Worm (Caenorhabditis elegans): ENCODE measurements around the gene F52H3.6.
"Not testable (repeated sequence)": the region's sequence is repeated elsewhere in the genome, so short reads cannot be mapped to it uniquely, and the experiment has no call there.

F52H3.6 gene

ce11 chrII:10033163-10033871 lies 5.1 kb upstream of the F52H3.6 start, which contains the start of gene mtcu-2:
TSS of gene mtcu-2 (minus strand) at chrII:10033213.
- peak; percentile 40 for TF ChIP-seq W03F9.2 (tag; optimal IDR thresholded peaks at IDR 0.05)

DNA sequence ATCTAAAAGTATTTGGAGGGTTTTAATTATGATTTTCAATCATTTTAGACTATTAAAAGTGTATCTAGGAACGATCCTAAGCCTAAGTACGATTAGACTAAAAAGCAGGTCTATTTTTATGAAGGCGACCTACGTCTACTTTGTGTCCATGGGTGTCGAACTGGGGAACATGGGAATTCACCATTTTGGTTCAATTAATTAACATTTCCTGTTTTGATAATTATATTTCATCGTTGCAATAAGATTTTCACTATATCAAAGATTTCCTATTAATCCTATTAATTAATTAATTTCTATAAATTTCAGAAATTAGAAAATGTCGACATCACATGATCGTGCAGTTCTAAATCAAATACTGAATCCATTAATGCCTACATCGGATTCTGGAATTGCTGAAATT lies 1.7 kb upstream of the F52H3.6 start, which contains the start of gene ttc-36:
ttc-36 (plus strand) TSS at position 301 of the 400 bp plus-strand sequence.
- TF ChIP-seq him-1 (tag; optimal IDR thresholded peaks at IDR 0.05) (no peak), W03F9.2 (tag; optimal IDR thresholded peaks at IDR 0.05) (no peak), dao-5 (tag; optimal IDR thresholded peaks at IDR 0.05) (no peak)

DNA sequence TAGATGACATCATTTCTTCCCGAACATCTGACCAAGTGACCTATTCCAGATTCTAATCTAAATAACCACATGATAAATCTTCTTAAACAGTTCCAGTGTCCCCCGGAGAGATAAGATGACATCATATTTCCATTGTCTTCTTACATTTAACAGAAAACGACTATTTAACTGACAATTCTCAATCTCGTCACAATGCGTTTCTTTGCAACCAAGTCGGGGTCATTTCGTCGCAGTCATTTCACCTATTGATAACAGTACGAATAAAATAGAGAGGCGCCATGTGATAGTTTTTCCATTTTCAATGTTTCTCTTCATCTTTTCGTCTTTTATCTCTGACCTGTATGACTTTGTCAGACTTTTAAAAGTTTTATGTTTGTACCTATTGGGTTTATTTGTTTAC lies 822 bp upstream of the F52H3.6 start:
- TF ChIP-seq dao-5 (tag; optimal IDR thresholded peaks at IDR 0.05) (no peak), W03F9.2 (tag; optimal IDR thresholded peaks at IDR 0.05) (no peak), him-1 (tag; optimal IDR thresholded peaks at IDR 0.05) (no peak)

ce11 chrII:10025059-10025458 lies 3.2 kb downstream of the F52H3.6 start:
- TF ChIP-seq dao-5 (tag; optimal IDR thresholded peaks at IDR 0.05) (no peak), him-1 (tag; optimal IDR thresholded peaks at IDR 0.05) (no peak), W03F9.2 (tag; optimal IDR thresholded peaks at IDR 0.05) (no peak)

ce11 chrII:10021749-10022148 lies 6.5 kb downstream of the F52H3.6 start:
- no peak for TF ChIP-seq W03F9.2 (tag; optimal IDR thresholded peaks at IDR 0.05)
- TF ChIP-seq dao-5 (tag; optimal IDR thresholded peaks at IDR 0.05), result no peak
- no peak for TF ChIP-seq him-1 (tag; optimal IDR thresholded peaks at IDR 0.05)

DNA sequence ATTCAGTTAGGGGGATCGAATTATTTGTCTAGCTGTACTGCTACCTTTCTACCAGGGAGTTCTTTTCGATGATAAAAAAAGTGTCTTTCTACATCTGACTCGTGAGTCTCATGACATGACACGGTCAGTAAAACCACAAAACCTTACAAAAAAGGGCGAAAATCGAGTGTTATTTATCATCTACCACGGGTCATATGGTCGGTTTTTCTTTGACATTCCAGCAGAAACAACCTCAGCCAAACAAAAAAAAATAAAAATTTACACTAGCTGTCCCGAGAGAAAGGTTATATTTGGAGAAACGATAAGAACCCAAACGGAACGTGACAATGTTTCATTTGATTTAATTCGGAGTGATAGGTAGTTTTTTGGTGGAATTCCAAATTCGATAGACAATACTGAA lies 8.6 kb downstream of the F52H3.6 start:
- TF ChIP-seq W03F9.2 (tag; optimal IDR thresholded peaks at IDR 0.05) (no peak), dao-5 (tag; optimal IDR thresholded peaks at IDR 0.05) (no peak)

DNA sequence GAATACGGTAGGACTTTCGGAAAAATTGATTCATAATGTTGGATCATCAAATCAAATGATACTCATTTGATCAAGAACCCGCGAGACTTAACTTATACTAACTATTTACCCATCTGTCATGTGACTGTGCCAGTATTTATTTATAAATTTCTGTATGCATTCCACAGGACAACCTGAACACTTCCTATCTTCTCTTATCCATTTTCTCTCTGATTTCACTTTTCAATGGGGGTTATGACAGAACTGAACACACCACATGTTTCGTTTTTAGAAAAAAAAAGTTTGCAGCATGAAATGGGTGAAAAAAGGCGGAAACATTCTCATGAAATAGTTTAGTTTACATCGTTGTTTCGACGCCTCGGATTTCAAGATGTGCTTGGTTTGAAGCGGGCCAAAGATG lies 10.7 kb downstream of the F52H3.6 start:
- no peak for TF ChIP-seq dao-5 (tag; optimal IDR thresholded peaks at IDR 0.05)
- no peak for TF ChIP-seq W03F9.2 (tag; optimal IDR thresholded peaks at IDR 0.05)
- TF ChIP-seq him-1 (tag; optimal IDR thresholded peaks at IDR 0.05), result no peak

- TF ChIP-seq W03F9.2 (tag; optimal IDR thresholded peaks at IDR 0.05) (no peak), dao-5 (tag; optimal IDR thresholded peaks at IDR 0.05) (no peak), him-1 (tag; optimal IDR thresholded peaks at IDR 0.05) (no peak)
Measured at ce11 chrII:10016013-10016412, 12.2 kb downstream of the F52H3.6 start, which contains the start of gene lec-2. TSS of gene lec-2 (minus strand) at chrII:10016183.

- TF ChIP-seq him-1 (tag; optimal IDR thresholded peaks at IDR 0.05) (no peak), dao-5 (tag; optimal IDR thresholded peaks at IDR 0.05) (no peak), W03F9.2 (tag; optimal IDR thresholded peaks at IDR 0.05) (no peak)
Measured at ce11 chrII:10014384-10014783, 13.8 kb downstream of the F52H3.6 start.

- no peak for TF ChIP-seq him-1 (tag; optimal IDR thresholded peaks at IDR 0.05)
- no peak for TF ChIP-seq dao-5 (tag; optimal IDR thresholded peaks at IDR 0.05)
- no peak for TF ChIP-seq W03F9.2 (tag; optimal IDR thresholded peaks at IDR 0.05)
Measured at ce11 chrII:10012490-10012889, 15.7 kb downstream of the F52H3.6 start.

DNA sequence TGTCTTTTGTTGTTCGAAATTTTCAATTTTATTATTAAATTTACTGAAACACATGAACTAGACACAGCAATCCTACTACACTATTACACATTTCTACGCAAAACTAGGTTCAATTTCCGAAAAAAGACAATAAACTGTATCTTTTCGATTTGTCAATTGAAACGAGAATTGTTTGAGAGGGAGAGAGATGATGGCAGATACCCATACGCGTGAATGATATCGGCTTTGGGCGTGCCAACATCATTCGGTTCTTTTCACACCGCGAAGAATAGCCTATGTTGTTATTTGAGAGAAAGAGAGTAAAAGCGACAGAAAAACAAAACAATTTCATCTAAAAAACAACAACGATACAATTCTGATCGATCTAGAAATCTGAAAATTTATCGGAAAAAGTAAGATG lies 16.5 kb downstream of the F52H3.6 start:
- TF ChIP-seq him-1 (tag; optimal IDR thresholded peaks at IDR 0.05), result no peak

- no peak for TF ChIP-seq him-1 (tag; optimal IDR thresholded peaks at IDR 0.05)
- no peak for TF ChIP-seq dao-5 (tag; optimal IDR thresholded peaks at IDR 0.05)
- TF ChIP-seq W03F9.2 (tag; optimal IDR thresholded peaks at IDR 0.05), result no peak
Measured at ce11 chrII:10010914-10011313, 17.3 kb downstream of the F52H3.6 start.

ce11 chrII:10008552-10008951 lies 19.7 kb downstream of the F52H3.6 start:
- TF ChIP-seq W03F9.2 (tag; optimal IDR thresholded peaks at IDR 0.05) (no peak), dao-5 (tag; optimal IDR thresholded peaks at IDR 0.05) (no peak), him-1 (tag; optimal IDR thresholded peaks at IDR 0.05) (no peak)

DNA sequence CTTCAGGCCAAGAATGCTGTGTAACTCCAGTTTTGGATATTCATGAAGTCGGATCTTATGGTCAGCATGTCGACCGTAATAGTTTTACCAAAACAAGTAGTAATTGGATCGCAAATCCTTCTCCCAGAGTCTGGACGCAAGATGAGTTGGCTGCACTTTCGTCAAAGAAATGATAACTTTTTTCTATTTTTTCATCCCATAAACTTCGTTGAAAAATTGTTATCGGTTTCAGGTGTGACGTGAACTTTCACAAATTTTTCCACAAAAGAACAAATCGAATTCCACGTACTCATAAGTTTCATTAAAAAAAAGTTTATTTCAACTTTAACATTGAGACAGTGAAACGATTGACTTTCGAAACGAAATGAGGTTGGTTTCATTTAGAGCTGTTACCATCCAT lies 20.3 kb downstream of the F52H3.6 start, which contains the start of gene ZK892.5:
ZK892.5 (plus strand) TSS at position 301 of the 400 bp plus-strand sequence.
- no peak for TF ChIP-seq W03F9.2 (tag; optimal IDR thresholded peaks at IDR 0.05)
- no peak for TF ChIP-seq him-1 (tag; optimal IDR thresholded peaks at IDR 0.05)
- no peak for TF ChIP-seq dao-5 (tag; optimal IDR thresholded peaks at IDR 0.05)

DNA sequence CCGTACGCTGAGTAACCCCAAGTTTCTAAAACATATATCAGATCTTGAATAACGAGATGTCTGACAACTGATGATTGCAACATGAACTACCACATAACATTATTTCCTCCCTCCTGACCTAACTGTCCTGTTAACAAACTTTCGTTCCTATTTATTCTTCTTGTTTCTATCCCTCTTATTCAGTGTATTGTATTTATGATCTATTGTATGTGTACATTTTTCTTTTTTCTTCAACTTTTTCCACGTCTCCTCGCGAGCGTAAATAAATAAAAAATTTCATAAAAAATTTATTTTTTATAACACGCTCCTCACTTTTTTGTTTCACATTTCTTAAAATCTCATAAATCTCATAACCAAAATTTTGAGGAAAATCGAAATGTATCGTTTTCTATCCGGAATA lies 22.0 kb downstream of the F52H3.6 start, which contains the start of gene ZK892.4:
ZK892.4 (plus strand) TSS at position 301 of the 400 bp plus-strand sequence.
- TF ChIP-seq dao-5, him-1, W03F9.2 (tag; optimal IDR thresholded peaks at IDR 0.05): not testable (repeated sequence)
